Fruit fly (Drosophila melanogaster) whole organism, embryonic: ENCODE results near the gene dj-1beta.

Experiments used
- Ada2b ChIP-seq: fragments of 200-800 bp; sonication (Bioruptor generic); IDR thresholded peaks from 2 replicates; pipeline ENCODE4 v1.3.6; 2022; ENCODE audit warnings: missing biosample characterization, missing genetic modification characterization
- Blimp-1 ChIP-seq: fragments of 200-800 bp; sonication (Bioruptor generic); optimal IDR thresholded peaks from 3 replicates; lab custom pipeline; 2018; ENCODE audit warnings: missing biosample characterization, missing genetic modification characterization, mild to moderate bottlenecking, moderate library complexity, missing genetic modification reagents
- CG10366 ChIP-seq: fragments of 200-800 bp; sonication (Bioruptor generic); IDR thresholded peaks from 2 replicates; pipeline ENCODE4 v1.3.6; 2022; ENCODE audit warnings: missing biosample characterization, missing genetic modification characterization
- CG12299 ChIP-seq: fragments of 200-800 bp; sonication (Bioruptor generic); optimal IDR thresholded peaks from 2 replicates; lab custom pipeline; 2018; ENCODE audit warnings: missing biosample characterization, mild to moderate bottlenecking, missing genetic modification characterization
- CG13424 ChIP-seq: fragments of 200-800 bp; sonication (Bioruptor generic); optimal IDR thresholded peaks from 2 replicates; lab custom pipeline; 2019; ENCODE audit warnings: missing biosample characterization, mild to moderate bottlenecking, missing genetic modification characterization, moderate library complexity
- CG14860 ChIP-seq: fragments of 200-800 bp; sonication (Bioruptor generic); IDR thresholded peaks from 3 replicates; pipeline ENCODE4 v1.3.6; 2022; ENCODE audit warnings: missing biosample characterization, missing genetic modification characterization; ENCODE audit not compliant: partially characterized antibody
- CG1603 ChIP-seq: fragments of 200-800 bp; sonication (Bioruptor generic); optimal IDR thresholded peaks from 2 replicates; lab custom pipeline; 2019; ENCODE audit warnings: missing biosample characterization, mild to moderate bottlenecking, missing genetic modification characterization, moderate library complexity
- CG17328 ChIP-seq: fragments of 200-800 bp; sonication (Bioruptor generic); IDR thresholded peaks from 2 replicates; pipeline ENCODE4 v1.3.6; 2022; ENCODE audit warnings: missing biosample characterization, missing genetic modification characterization
- CG2712 ChIP-seq: fragments of 200-800 bp; optimal IDR thresholded peaks from 3 replicates; lab custom pipeline; 2019; ENCODE audit warnings: missing biosample characterization, mild to moderate bottlenecking, missing genetic modification characterization, moderate library complexity
- CG31365 ChIP-seq: fragments of 200-800 bp; sonication (Bioruptor generic); optimal IDR thresholded peaks from 2 replicates; lab custom pipeline; 2018; ENCODE audit warnings: missing biosample characterization, mild to moderate bottlenecking, missing genetic modification characterization
- CG32532 ChIP-seq: fragments of 200-800 bp; sonication (Bioruptor generic); IDR thresholded peaks from 2 replicates; pipeline ENCODE4 v1.3.6; 2022; ENCODE audit warnings: missing biosample characterization, missing genetic modification characterization
- CG34422 ChIP-seq: fragments of 200-800 bp; sonication (Bioruptor generic); IDR thresholded peaks from 3 replicates; pipeline ENCODE4 v1.3.6; 2022; ENCODE audit warnings: missing biosample characterization, missing genetic modification characterization
- CG3838 ChIP-seq: fragments of 200-800 bp; sonication (Bioruptor generic); optimal IDR thresholded peaks from 3 replicates; lab custom pipeline; 2016; ENCODE audit warnings: missing biosample characterization, missing genetic modification characterization
- CG6683 ChIP-seq: fragments of 200-800 bp; sonication (Bioruptor generic); optimal IDR thresholded peaks from 2 replicates; lab custom pipeline; 2017; ENCODE audit warnings: missing biosample characterization, mild to moderate bottlenecking, missing genetic modification characterization, missing genetic modification reagents
- CG7271 ChIP-seq: fragments of 200-800 bp; sonication (Bioruptor generic); optimal IDR thresholded peaks from 2 replicates; lab custom pipeline; 2018; ENCODE audit warnings: missing biosample characterization, mild to moderate bottlenecking, missing genetic modification characterization, moderate library complexity
- CG9817 ChIP-seq: fragments of 200-800 bp; sonication (Bioruptor generic); optimal IDR thresholded peaks from 2 replicates; lab custom pipeline; 2018; ENCODE audit warnings: missing biosample characterization, mild to moderate bottlenecking, missing genetic modification characterization, moderate library complexity
- CoRest ChIP-seq: fragments of 200-800 bp; sonication (Bioruptor generic); optimal IDR thresholded peaks from 3 replicates; lab custom pipeline; 2018; ENCODE audit warnings: missing biosample characterization, mild to moderate bottlenecking, missing genetic modification characterization, moderate library complexity
- HLH54F ChIP-seq: fragments of 200-800 bp; sonication (Bioruptor generic); optimal IDR thresholded peaks from 3 replicates; lab custom pipeline; 2016; ENCODE audit warnings: missing biosample characterization, missing genetic modification characterization
- Hr3 ChIP-seq: fragments of 200-800 bp; sonication (Bioruptor generic); optimal IDR thresholded peaks from 3 replicates; lab custom pipeline; 2016; ENCODE audit warnings: missing biosample characterization, missing genetic modification characterization
- Med ChIP-seq: fragments of 200-800 bp; sonication (Bioruptor generic); peaks from one replicate; lab custom pipeline; 2016; ENCODE audit warnings: missing biosample characterization, missing genetic modification characterization, mild to moderate bottlenecking, inconsistent platforms, moderate library complexity
- Sin3A ChIP-seq: fragments of >200 bp; optimal IDR thresholded peaks from 2 replicates; lab custom pipeline; 2018
- Spps ChIP-seq: fragments of 200-800 bp; sonication (Bioruptor generic); optimal IDR thresholded peaks from 2 replicates; lab custom pipeline; 2018; ENCODE audit warnings: missing biosample characterization, mild to moderate bottlenecking, missing genetic modification characterization
- Stat92E ChIP-seq, 3 experiments: fragments of >200 bp in 2 of 3; fragments of 200-800 bp in 1 of 3; sonication (Bioruptor generic) in 1 of 3; optimal IDR thresholded peaks; 2 replicates each; lab custom pipeline; 2017 to 2019; ENCODE audit warnings: missing biosample characterization in 3 of 3, missing genetic modification characterization in 3 of 3, mild to moderate bottlenecking in 1 of 3, moderate library complexity in 1 of 3
- Xrp1 ChIP-seq: fragments of 200-800 bp; sonication (Bioruptor generic); IDR thresholded peaks from 2 replicates; pipeline ENCODE4 v1.3.6; 2022; ENCODE audit warnings: missing biosample characterization, missing genetic modification characterization
- ara ChIP-seq: fragments of 200-800 bp; sonication (Bioruptor generic); IDR thresholded peaks from 2 replicates; pipeline ENCODE4 v1.3.6; 2022; ENCODE audit warnings: missing biosample characterization, missing genetic modification characterization
- ato ChIP-seq: fragments of 200-800 bp; sonication (Bioruptor generic); IDR thresholded peaks from 2 replicates; pipeline ENCODE4 v1.3.6; 2022; ENCODE audit warnings: missing biosample characterization, missing genetic modification characterization; ENCODE audit not compliant: partially characterized antibody
- bbx ChIP-seq: fragments of 200-800 bp; sonication (Bioruptor generic); IDR thresholded peaks from 2 replicates; pipeline ENCODE4 v1.3.6; 2022; ENCODE audit warnings: missing biosample characterization, missing genetic modification characterization; ENCODE audit not compliant: partially characterized antibody
- crol ChIP-seq: fragments of 200-800 bp; sonication (Bioruptor generic); IDR thresholded peaks from 2 replicates; pipeline ENCODE4 v1.3.6; 2022; ENCODE audit warnings: missing biosample characterization, missing genetic modification characterization
- crp ChIP-seq, 2 experiments: fragments of 200-800 bp; sonication (Bioruptor generic); optimal IDR thresholded peaks; 2 replicates in 1 of 2; 3 replicates in 1 of 2; lab custom pipeline; 2017; ENCODE audit warnings: missing biosample characterization in 2 of 2, missing genetic modification characterization in 2 of 2, mild to moderate bottlenecking in 1 of 2, moderate library complexity in 1 of 2
- dmrt99B ChIP-seq: fragments of 200-800 bp; sonication (Bioruptor generic); optimal IDR thresholded peaks from 2 replicates; lab custom pipeline; 2018; ENCODE audit warnings: missing biosample characterization, mild to moderate bottlenecking, missing genetic modification characterization, moderate library complexity
- fd96Cb ChIP-seq: fragments of 200-800 bp; sonication (Bioruptor generic); optimal IDR thresholded peaks from 2 replicates; lab custom pipeline; 2018; ENCODE audit warnings: missing biosample characterization, mild to moderate bottlenecking, missing genetic modification characterization, moderate library complexity
- gem ChIP-seq: fragments of 200-800 bp; sonication (Bioruptor generic); optimal IDR thresholded peaks from 2 replicates; lab custom pipeline; 2019; ENCODE audit warnings: missing biosample characterization, mild to moderate bottlenecking, missing genetic modification characterization, moderate library complexity
- gsb-n ChIP-seq: fragments of 200-800 bp; sonication (Bioruptor generic); optimal IDR thresholded peaks from 3 replicates; lab custom pipeline; 2018; ENCODE audit warnings: missing biosample characterization, mild to moderate bottlenecking, missing genetic modification characterization
- lab ChIP-seq: fragments of 200-800 bp; sonication (Bioruptor generic); optimal IDR thresholded peaks from 3 replicates; lab custom pipeline; 2017; ENCODE audit warnings: missing biosample characterization, missing genetic modification characterization, mild to moderate bottlenecking, moderate library complexity, missing genetic modification reagents
- nau ChIP-seq: fragments of 200-800 bp; sonication (Bioruptor generic); optimal IDR thresholded peaks from 3 replicates; lab custom pipeline; 2017; ENCODE audit warnings: missing biosample characterization, mild to moderate bottlenecking, missing genetic modification characterization, missing genetic modification reagents
- nerfin-1 ChIP-seq: fragments of 200-800 bp; sonication (Bioruptor generic); optimal IDR thresholded peaks from 3 replicates; lab custom pipeline; 2019; ENCODE audit warnings: missing biosample characterization, mild to moderate bottlenecking, missing genetic modification characterization, moderate library complexity
- prd ChIP-seq, 3 experiments: fragments of >200 bp in 2 of 3; fragments of 200-800 bp in 1 of 3; sonication (Bioruptor generic) in 1 of 3; optimal IDR thresholded peaks in 2 of 3; IDR thresholded peaks in 1 of 3; 2 replicates in 2 of 3; 3 replicates in 1 of 3; pipeline versions ENCODE4 v1.3.6 to Lab custom; 2017 to 2022; ENCODE audit warnings: missing biosample characterization in 1 of 3, missing genetic modification characterization in 1 of 3
- slbo ChIP-seq: fragments of 200-800 bp; sonication (Bioruptor generic); IDR thresholded peaks from 2 replicates; pipeline ENCODE4 v1.3.6; 2022; ENCODE audit warnings: missing biosample characterization, missing genetic modification characterization
- tap ChIP-seq: fragments of 200-800 bp; optimal IDR thresholded peaks from 3 replicates; lab custom pipeline; 2019; ENCODE audit warnings: missing biosample characterization, mild to moderate bottlenecking, missing genetic modification characterization, moderate library complexity
- trem ChIP-seq: fragments of 200-800 bp; optimal IDR thresholded peaks from 3 replicates; lab custom pipeline; 2019; ENCODE audit warnings: missing biosample characterization, mild to moderate bottlenecking, missing genetic modification characterization, moderate library complexity
- trh ChIP-seq: fragments of 200-800 bp; sonication (Bioruptor generic); optimal IDR thresholded peaks from 2 replicates; lab custom pipeline; 2016; ENCODE audit warnings: missing biosample characterization, missing genetic modification characterization
- vvl ChIP-seq: fragments of 200-800 bp; sonication (Bioruptor generic); IDR thresholded peaks from 2 replicates; pipeline ENCODE4 v1.3.6; 2022; ENCODE audit warnings: missing biosample characterization, missing genetic modification characterization
- zen2 ChIP-seq: fragments of 200-800 bp; sonication (Bioruptor generic); IDR thresholded peaks from 3 replicates; pipeline ENCODE4 v1.3.6; 2022; ENCODE audit warnings: missing biosample characterization, missing genetic modification characterization; ENCODE audit not compliant: partially characterized antibody
- zf30C ChIP-seq: fragments of 200-800 bp; sonication (Bioruptor generic); optimal IDR thresholded peaks from 3 replicates; lab custom pipeline; 2018; ENCODE audit warnings: missing biosample characterization, mild to moderate bottlenecking, missing genetic modification characterization
- zfh1 ChIP-seq: fragments of 200-800 bp; sonication (Bioruptor generic); IDR thresholded peaks from 3 replicates; pipeline ENCODE4 v1.3.6; 2022; ENCODE audit warnings: missing biosample characterization, missing genetic modification characterization

Gene dj-1beta

DNA sequence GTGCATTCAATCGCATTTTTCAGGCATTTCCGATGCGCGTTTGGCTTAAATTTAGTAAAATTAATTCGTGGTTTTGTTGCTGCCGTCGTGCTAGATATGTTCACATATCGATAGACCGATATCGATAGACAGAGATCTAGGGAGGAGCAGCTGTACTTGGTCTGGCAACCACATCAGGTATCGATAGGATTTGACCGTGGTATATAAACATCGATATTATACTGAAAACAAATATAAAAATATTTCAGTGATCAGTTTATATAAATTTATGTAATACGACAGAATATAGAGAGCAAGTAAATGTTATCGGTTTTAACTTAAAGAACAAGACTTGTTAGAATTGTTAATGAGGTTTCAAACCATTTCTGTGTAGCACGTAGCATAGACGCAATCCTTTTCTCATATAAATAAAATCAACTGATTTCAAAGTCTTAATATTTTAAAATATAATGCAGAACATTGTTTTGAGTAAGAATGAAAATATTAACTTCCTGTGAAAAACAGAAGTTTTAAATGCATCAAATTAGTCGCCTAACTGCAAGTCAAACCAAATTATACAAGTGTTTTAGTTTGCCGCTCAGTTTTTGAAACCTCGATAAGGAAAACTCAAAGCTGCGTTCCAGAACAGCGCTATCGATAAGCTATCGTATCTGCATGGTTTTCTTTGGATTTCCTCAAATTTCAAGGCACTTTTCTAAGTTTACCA, at the start of gene dj-1beta, which contains the start of gene wts (continued):
- 0 out of 2 replicates have a peak, but pooled peaks have one; percentile 13 for TF ChIP-seq CG32532
- no peak for TF ChIP-seq CG10366 (GFP tag; lab: Robert Waterston, UW)
- TF ChIP-seq CG1603 (tag; lab: Kevin White, UChicago), result peak; percentile 66
- no peak for TF ChIP-seq Spps (tag; lab: Kevin White, UChicago)
- TF ChIP-seq gem (tag; lab: Kevin White, UChicago), result peak; percentile 13
- TF ChIP-seq nau, result no peak
- no peak for TF ChIP-seq CG9817 (tag; lab: Kevin White, UChicago)
- peak; percentile 55 for TF ChIP-seq vvl (GFP tag; lab: Robert Waterston, UW)
- no peak for TF ChIP-seq CG31365 (tag; lab: Kevin White, UChicago)
- peak; percentile 61 for TF ChIP-seq Sin3A (lab: Kevin White, UChicago)
- no peak for TF ChIP-seq lab (GFP tag; lab: Kevin White, UChicago)
- TF ChIP-seq CoRest (tag; lab: Kevin White, UChicago), result peak; percentile 42
- TF ChIP-seq bbx (GFP tag; lab: Robert Waterston, UW), result peak; percentile 97
- TF ChIP-seq slbo, result peak; percentile 32; the same call in 1 of the 2 replicates
- TF ChIP-seq trh (GFP tag; lab: Kevin White, UChicago), result no peak
- TF ChIP-seq ara (GFP tag; lab: Robert Waterston, UW), result no peak
- peak; percentile 92 for TF ChIP-seq ato (GFP tag; lab: Robert Waterston, UW)
- peak in 1 of 2 experiments; percentile 9 for TF ChIP-seq crp (GFP tag; optimal IDR thresholded peaks at IDR 0.05; lab: Kevin White, UChicago)
- TF ChIP-seq CG3838 (GFP tag; lab: Kevin White, UChicago), result no peak
- TF ChIP-seq Stat92E (GFP tag; optimal IDR thresholded peaks at IDR 0.05; lab: Kevin White, UChicago), result no peak
- no peak for TF ChIP-seq CG13424
- TF ChIP-seq CG14860 (GFP tag; lab: Robert Waterston, UW), result peak; percentile 91
- no peak for TF ChIP-seq CG7271 (tag; lab: Kevin White, UChicago)
- peak; percentile 89 for TF ChIP-seq zen2
- peak; percentile 87 for TF ChIP-seq Med (GFP tag; lab: Kevin White, UChicago)

DNA sequence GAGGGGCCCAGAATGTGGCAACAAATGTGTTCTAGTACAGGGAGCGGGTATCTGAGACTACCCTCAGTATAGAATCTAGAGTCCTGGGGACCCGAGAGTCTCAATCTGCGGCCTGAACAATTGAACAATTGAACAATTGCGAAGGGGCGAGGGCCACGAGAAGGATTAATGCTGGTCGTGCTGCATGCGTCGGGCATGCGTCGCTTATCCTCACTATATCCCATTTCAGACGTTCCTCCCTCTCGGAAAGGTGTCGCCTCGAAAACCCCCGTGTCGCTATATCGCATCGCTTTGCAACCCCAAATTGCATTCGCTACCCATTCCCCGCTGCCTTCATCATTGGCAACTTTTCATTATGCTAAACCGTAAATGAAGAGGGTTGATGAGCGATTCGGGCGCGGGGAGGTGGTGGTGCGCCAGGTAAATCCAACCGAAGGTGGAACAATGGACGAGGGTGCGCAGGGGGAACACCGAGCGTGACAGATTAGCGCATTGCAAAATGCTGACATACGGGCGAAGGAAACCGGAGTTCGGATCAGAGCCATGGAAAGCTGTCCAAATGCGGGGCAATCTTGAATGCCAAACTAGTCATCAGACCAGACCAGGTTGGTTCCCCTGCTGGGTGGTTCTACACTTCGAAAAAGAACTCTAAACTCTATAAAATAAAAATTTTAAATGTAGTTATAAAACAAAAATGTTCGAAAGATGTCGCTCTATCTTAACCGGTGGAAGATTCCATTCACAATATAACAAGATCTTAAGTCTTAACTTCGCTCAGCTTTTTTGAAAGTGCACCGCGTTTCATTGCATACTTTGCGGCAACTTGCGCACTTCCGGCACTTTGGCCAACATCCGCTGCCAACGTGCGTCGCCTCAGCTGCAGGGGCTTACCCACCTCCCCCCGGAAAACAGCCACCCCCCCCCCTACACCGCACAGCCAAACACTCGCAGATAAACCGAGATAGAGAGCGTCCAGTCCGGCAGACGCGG, 47.9 kb upstream of the dj-1beta start:
- TF ChIP-seq Ada2b (GFP tag; lab: Robert Waterston, UW) (no peak), HLH54F (GFP tag; lab: Kevin White, UChicago) (no peak), dmrt99B (tag; lab: Kevin White, UChicago) (peak; percentile 6), nerfin-1 (tag; lab: Kevin White, UChicago) (peak; percentile 8), trem (tag; lab: Kevin White, UChicago) (peak; percentile 27), zf30C (GFP tag; lab: Kevin White, UChicago) (peak; percentile 20), crol (GFP tag; lab: Robert Waterston, UW) (peak; percentile 80), prd (optimal IDR thresholded peaks at IDR 0.05; lab: Kevin White, UChicago) (no peak), prd (GFP tag; IDR thresholded peaks at IDR 0.05; lab: Robert Waterston, UW) (peak; percentile 55), Hr3 (GFP tag; lab: Kevin White, UChicago) (no peak), Blimp-1 (peak; percentile 24), CG34422 (no peak), zfh1 (GFP tag; lab: Robert Waterston, UW) (peak; percentile 49; the same call in 2 of the 3 replicates), tap (tag; lab: Kevin White, UChicago) (peak; percentile 40), CG12299 (no peak), CG6683 (GFP tag; lab: Kevin White, UChicago) (no peak), gsb-n (peak; percentile 96), CG17328 (GFP tag; lab: Robert Waterston, UW) (0 out of 2 replicates have a peak, but pooled peaks have one; percentile 19), Xrp1 (GFP tag; lab: Robert Waterston, UW) (peak; percentile 43; the same call in 1 of the 2 replicates), fd96Cb (peak; percentile 39), gem (tag; lab: Kevin White, UChicago) (peak; percentile 18), CG2712 (tag; lab: Kevin White, UChicago) (peak; percentile 44)
